Fruit fly (Drosophila melanogaster) whole organism, embryonic: Measurements from ENCODE around the gene CG45081.

Experiments used
- ATbp ChIP-seq: fragments of 200-800 bp; sonication (Bioruptor generic); optimal IDR thresholded peaks from 2 replicates; lab custom pipeline; 2017; ENCODE audit warnings: missing biosample characterization, mild to moderate bottlenecking, missing genetic modification characterization, missing genetic modification reagents
- Antp ChIP-seq: fragments of 200-800 bp; sonication (Bioruptor generic); optimal IDR thresholded peaks from 3 replicates; lab custom pipeline; 2016; ENCODE audit warnings: missing biosample characterization, missing genetic modification characterization
- Asciz ChIP-seq: fragments of 200-800 bp; sonication (Bioruptor generic); optimal IDR thresholded peaks from 2 replicates; lab custom pipeline; 2017; ENCODE audit warnings: missing biosample characterization, mild to moderate bottlenecking, missing genetic modification characterization, missing genetic modification reagents
- CG10366 ChIP-seq: fragments of 200-800 bp; sonication (Bioruptor generic); IDR thresholded peaks from 2 replicates; pipeline ENCODE4 v1.3.6; 2022; ENCODE audit warnings: missing biosample characterization, missing genetic modification characterization
- CG16779 ChIP-seq: fragments of 200-800 bp; sonication (Bioruptor generic); IDR thresholded peaks from 2 replicates; pipeline ENCODE4 v1.3.6; 2022; ENCODE audit warnings: missing biosample characterization, missing genetic modification characterization
- CG17359 ChIP-seq: fragments of 200-800 bp; sonication (Bioruptor generic); optimal IDR thresholded peaks from 3 replicates; lab custom pipeline; 2018; ENCODE audit warnings: missing biosample characterization, mild to moderate bottlenecking, missing genetic modification characterization, moderate library complexity
- CG2120 ChIP-seq: fragments of 200-800 bp; sonication (Bioruptor generic); optimal IDR thresholded peaks from 3 replicates; lab custom pipeline; 2016; ENCODE audit warnings: missing biosample characterization, missing genetic modification characterization
- CG2712 ChIP-seq: fragments of 200-800 bp; optimal IDR thresholded peaks from 3 replicates; lab custom pipeline; 2019; ENCODE audit warnings: missing biosample characterization, mild to moderate bottlenecking, missing genetic modification characterization, moderate library complexity
- CG31224 ChIP-seq: fragments of 200-800 bp; sonication (Bioruptor generic); IDR thresholded peaks from 2 replicates; pipeline ENCODE4 v1.3.6; 2022; ENCODE audit warnings: missing biosample characterization, missing genetic modification characterization
- CG34422 ChIP-seq: fragments of 200-800 bp; sonication (Bioruptor generic); IDR thresholded peaks from 3 replicates; pipeline ENCODE4 v1.3.6; 2022; ENCODE audit warnings: missing biosample characterization, missing genetic modification characterization
- CG3838 ChIP-seq: fragments of 200-800 bp; sonication (Bioruptor generic); optimal IDR thresholded peaks from 3 replicates; lab custom pipeline; 2016; ENCODE audit warnings: missing biosample characterization, missing genetic modification characterization
- CG4820 ChIP-seq: fragments of 200-800 bp; sonication (Bioruptor generic); optimal IDR thresholded peaks from 3 replicates; lab custom pipeline; 2016; ENCODE audit warnings: missing biosample characterization, missing genetic modification characterization
- CG7372 ChIP-seq: fragments of 200-800 bp; sonication (Bioruptor generic); IDR thresholded peaks from 2 replicates; pipeline ENCODE4 v1.3.6; 2022; ENCODE audit warnings: missing biosample characterization, missing genetic modification characterization
- CG8924 ChIP-seq: fragments of 200-800 bp; optimal IDR thresholded peaks from 3 replicates; lab custom pipeline; 2019; ENCODE audit warnings: missing biosample characterization, mild to moderate bottlenecking, missing genetic modification characterization, moderate library complexity
- CG9932 ChIP-seq: fragments of 200-800 bp; sonication (Bioruptor generic); IDR thresholded peaks from 2 replicates; pipeline ENCODE4 v1.3.6; 2022; ENCODE audit warnings: missing biosample characterization, missing genetic modification characterization
- Dek ChIP-seq: fragments of 200-800 bp; sonication (Bioruptor generic); optimal IDR thresholded peaks from 3 replicates; lab custom pipeline; 2019; ENCODE audit warnings: missing biosample characterization, mild to moderate bottlenecking, missing genetic modification characterization, moderate library complexity
- H2.0 ChIP-seq: fragments of 200-800 bp; sonication (Bioruptor generic); IDR thresholded peaks from 2 replicates; pipeline ENCODE4 v1.3.6; 2022; ENCODE audit warnings: missing biosample characterization, missing genetic modification characterization
- HHEX ChIP-seq: fragments of 200-800 bp; sonication (Bioruptor generic); optimal IDR thresholded peaks from 3 replicates; lab custom pipeline; 2017; ENCODE audit warnings: missing biosample characterization, mild to moderate bottlenecking, missing genetic modification characterization, missing genetic modification reagents
- HmgZ ChIP-seq: fragments of 200-800 bp; sonication (Bioruptor generic); optimal IDR thresholded peaks from 2 replicates; lab custom pipeline; 2018; ENCODE audit warnings: missing biosample characterization, mild to moderate bottlenecking, missing genetic modification characterization
- NC2β ChIP-seq: fragments of 200-800 bp; sonication (Bioruptor generic); optimal IDR thresholded peaks from 2 replicates; lab custom pipeline; 2016; ENCODE audit warnings: missing biosample characterization, missing genetic modification characterization
- NFAT ChIP-seq: fragments of 200-800 bp; sonication (Bioruptor generic); IDR thresholded peaks from 2 replicates; pipeline ENCODE4 v1.3.6; 2022; ENCODE audit warnings: missing biosample characterization, missing genetic modification characterization
- Nf-YA ChIP-seq: fragments of 200-800 bp; sonication (Bioruptor generic); IDR thresholded peaks from 2 replicates; pipeline ENCODE4 v1.3.6; 2022; ENCODE audit warnings: missing biosample characterization, missing genetic modification characterization
- Nf-YB ChIP-seq: fragments of 200-800 bp; sonication (Bioruptor generic); optimal IDR thresholded peaks from 3 replicates; lab custom pipeline; 2019; ENCODE audit warnings: missing biosample characterization, mild to moderate bottlenecking, missing genetic modification characterization, moderate library complexity
- Ravus ChIP-seq: fragments of 200-800 bp; sonication (Bioruptor generic); IDR thresholded peaks from 2 replicates; pipeline ENCODE4 v1.3.6; 2022; ENCODE audit warnings: missing biosample characterization, missing genetic modification characterization
- Six4 ChIP-seq: fragments of 200-800 bp; sonication (Bioruptor generic); optimal IDR thresholded peaks from 2 replicates; lab custom pipeline; 2016; ENCODE audit warnings: missing biosample characterization, missing genetic modification characterization
- Taf1 ChIP-seq: fragments of 200-800 bp; sonication (Bioruptor generic); IDR thresholded peaks from 2 replicates; pipeline ENCODE4 v1.3.6; 2022; ENCODE audit warnings: missing biosample characterization, missing genetic modification characterization
- Tbp ChIP-seq: fragments of >200 bp; optimal IDR thresholded peaks from 2 replicates; lab custom pipeline; 2018; ENCODE audit warnings: missing biosample characterization, missing genetic modification characterization
- Vsx1 ChIP-seq: fragments of 200-800 bp; sonication (Bioruptor generic); optimal IDR thresholded peaks from 2 replicates; lab custom pipeline; 2017; ENCODE audit warnings: missing biosample characterization, mild to moderate bottlenecking, missing genetic modification characterization, missing genetic modification reagents
- Xrp1 ChIP-seq: fragments of 200-800 bp; sonication (Bioruptor generic); IDR thresholded peaks from 2 replicates; pipeline ENCODE4 v1.3.6; 2022; ENCODE audit warnings: missing biosample characterization, missing genetic modification characterization
- aop ChIP-seq: fragments of 200-800 bp; sonication (Bioruptor generic); IDR thresholded peaks from 2 replicates; pipeline ENCODE4 v1.3.6; 2022; ENCODE audit warnings: missing biosample characterization, missing genetic modification characterization
- cad ChIP-seq: fragments of >200 bp; optimal IDR thresholded peaks from 2 replicates; lab custom pipeline; 2017; ENCODE audit warnings: missing biosample characterization, missing genetic modification characterization
- cas ChIP-seq: fragments of 200-800 bp; sonication (Bioruptor generic); IDR thresholded peaks from 2 replicates; pipeline ENCODE4 v1.3.6; 2022; ENCODE audit warnings: missing biosample characterization, missing genetic modification characterization
- caup ChIP-seq: fragments of 200-800 bp; sonication (Bioruptor generic); optimal IDR thresholded peaks from 3 replicates; lab custom pipeline; 2017; ENCODE audit warnings: missing biosample characterization, mild to moderate bottlenecking, missing genetic modification characterization, moderate library complexity; ENCODE audit not compliant: severe bottlenecking
- dm ChIP-seq: fragments of 200-800 bp; sonication (Bioruptor generic); optimal IDR thresholded peaks from 3 replicates; lab custom pipeline; 2016; ENCODE audit warnings: missing biosample characterization, missing genetic modification characterization
- emc ChIP-seq: fragments of 200-800 bp; sonication (Bioruptor generic); optimal IDR thresholded peaks from 2 replicates; lab custom pipeline; 2016; ENCODE audit warnings: missing biosample characterization, missing genetic modification characterization
- esg ChIP-seq: fragments of 200-800 bp; sonication (Bioruptor generic); conservative IDR thresholded peaks from 2 replicates; pipeline ENCODE4 v1.3.6; 2022; ENCODE audit warnings: missing biosample characterization, missing genetic modification characterization
- ftz-f1 ChIP-seq: fragments of 200-800 bp; sonication (Bioruptor generic); optimal IDR thresholded peaks from 2 replicates; lab custom pipeline; 2016; ENCODE audit warnings: missing biosample characterization, missing genetic modification characterization
- fu2 ChIP-seq: fragments of 200-800 bp; sonication (Bioruptor generic); optimal IDR thresholded peaks from 2 replicates; lab custom pipeline; 2016; ENCODE audit warnings: missing biosample characterization, missing genetic modification characterization
- gcm2 ChIP-seq: fragments of 200-800 bp; sonication (Bioruptor generic); optimal IDR thresholded peaks from 2 replicates; lab custom pipeline; 2016; ENCODE audit warnings: missing biosample characterization, missing genetic modification characterization
- hbn ChIP-seq: fragments of 200-800 bp; sonication (Bioruptor generic); IDR thresholded peaks from 2 replicates; pipeline ENCODE4 v1.3.6; 2022; ENCODE audit warnings: missing biosample characterization, missing genetic modification characterization; ENCODE audit not compliant: partially characterized antibody
- kah ChIP-seq: fragments of 200-800 bp; sonication (Bioruptor generic); optimal IDR thresholded peaks from 2 replicates; lab custom pipeline; 2018; ENCODE audit warnings: missing biosample characterization, mild to moderate bottlenecking, missing genetic modification characterization
- lbe ChIP-seq: fragments of 200-800 bp; sonication (Bioruptor generic); optimal IDR thresholded peaks from 2 replicates; lab custom pipeline; 2016; ENCODE audit warnings: missing biosample characterization, mild to moderate bottlenecking, missing genetic modification characterization
- otp ChIP-seq: fragments of 200-800 bp; sonication (Bioruptor generic); IDR thresholded peaks from 3 replicates; pipeline ENCODE4, ENCODE4 v1.3.6; 2022; ENCODE audit warnings: missing biosample characterization, missing genetic modification characterization
- pzg ChIP-seq: fragments of 200-800 bp; sonication (Bioruptor generic); optimal IDR thresholded peaks from 3 replicates; lab custom pipeline; 2018; ENCODE audit warnings: missing biosample characterization, mild to moderate bottlenecking, missing genetic modification characterization, moderate library complexity
- row ChIP-seq: fragments of 200-800 bp; sonication (Bioruptor generic); IDR thresholded peaks from 3 replicates; pipeline ENCODE4 v1.3.6; 2022; ENCODE audit warnings: missing biosample characterization, missing genetic modification characterization
- tap ChIP-seq: fragments of 200-800 bp; optimal IDR thresholded peaks from 3 replicates; lab custom pipeline; 2019; ENCODE audit warnings: missing biosample characterization, mild to moderate bottlenecking, missing genetic modification characterization, moderate library complexity
- vfl ChIP-seq: fragments of 200-800 bp; sonication (Bioruptor generic); optimal IDR thresholded peaks from 2 replicates; lab custom pipeline; 2016; ENCODE audit warnings: missing biosample characterization, missing genetic modification characterization
- wdn ChIP-seq: fragments of 200-800 bp; sonication (Bioruptor generic); IDR thresholded peaks from 2 replicates; pipeline ENCODE4 v1.3.6; 2022; ENCODE audit warnings: missing biosample characterization, missing genetic modification characterization
- yki ChIP-seq: fragments of >200 bp; optimal IDR thresholded peaks from 3 replicates; lab custom pipeline; 2018
- zf30C ChIP-seq: fragments of 200-800 bp; sonication (Bioruptor generic); optimal IDR thresholded peaks from 3 replicates; lab custom pipeline; 2018; ENCODE audit warnings: missing biosample characterization, mild to moderate bottlenecking, missing genetic modification characterization
- zfh2 ChIP-seq: fragments of 200-800 bp; sonication (Bioruptor generic); optimal IDR thresholded peaks from 2 replicates; lab custom pipeline; 2016; ENCODE audit warnings: missing biosample characterization, missing genetic modification characterization

Gene CG45081

DNA sequence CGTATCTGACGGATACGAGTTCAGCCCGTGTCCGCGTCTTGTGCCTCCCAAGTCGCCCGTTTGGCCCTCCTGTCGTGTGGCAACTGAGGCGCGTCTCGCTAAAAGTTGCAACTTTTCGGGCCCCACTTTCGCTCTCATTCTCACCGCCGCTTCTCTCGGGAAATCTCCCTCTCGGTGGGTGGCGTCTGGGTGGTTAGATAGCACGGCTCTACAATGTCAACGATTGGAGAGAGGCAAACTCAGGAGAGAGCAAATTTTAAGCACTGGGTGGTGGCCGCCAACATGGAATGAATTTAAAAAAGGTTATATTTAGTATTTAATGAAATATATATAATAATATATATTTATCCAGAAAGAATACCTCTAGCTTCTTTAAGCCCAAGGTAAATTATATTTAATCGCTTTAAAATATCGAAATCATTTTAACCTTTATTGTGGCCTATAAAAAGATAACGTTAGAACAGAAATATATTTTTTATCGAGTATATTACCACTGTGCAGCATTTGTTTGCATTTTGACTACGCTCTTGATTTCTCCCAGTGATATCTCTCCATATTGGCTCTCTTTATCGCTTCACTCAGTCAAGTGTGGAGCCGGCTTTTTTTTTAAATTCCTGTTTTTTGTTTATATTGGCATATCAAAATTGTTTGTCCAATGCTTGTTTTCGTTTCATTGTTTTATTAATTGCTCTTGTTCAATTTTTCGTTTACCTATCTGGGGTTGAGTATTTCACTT, 26.7 kb downstream of the CG45081 start, which contains the start of gene Gbs-76A (continued):
- no peak for TF ChIP-seq CG16779 (GFP tag; lab: Robert Waterston, UW)
- TF ChIP-seq cas (GFP tag; lab: Robert Waterston, UW) = peak; percentile 27; the same call in 1 of the 2 replicates
- 0 out of 2 replicates have a peak, but pooled peaks have one; percentile 6 for TF ChIP-seq NFAT (GFP tag; lab: Robert Waterston, UW)
- TF ChIP-seq aop (GFP tag; lab: Robert Waterston, UW) = no peak
- peak; percentile 75 for TF ChIP-seq Nf-YB
- no peak for TF ChIP-seq Antp
- TF ChIP-seq H2.0 = peak; percentile 63
- peak; percentile 85 for TF ChIP-seq Xrp1 (GFP tag; lab: Robert Waterston, UW)
- TF ChIP-seq emc (GFP tag; lab: Kevin White, UChicago) = no peak
- TF ChIP-seq kah (GFP tag; lab: Kevin White, UChicago) = peak; percentile 74
- peak; percentile 6; the same call in 1 of the 2 replicates for TF ChIP-seq Ravus (GFP tag; lab: Robert Waterston, UW)
- no peak for TF ChIP-seq pzg (GFP tag; lab: Kevin White, UChicago)
- TF ChIP-seq Vsx1 (GFP tag; lab: Kevin White, UChicago) = peak; percentile 70
- TF ChIP-seq CG8924 (tag; lab: Kevin White, UChicago) = peak; percentile 88
- TF ChIP-seq tap = peak; percentile 75
- TF ChIP-seq wdn (GFP tag; lab: Robert Waterston, UW) = peak; percentile 49; the same call in 1 of the 2 replicates
- TF ChIP-seq Nf-YA (GFP tag; lab: Robert Waterston, UW) = peak; percentile 55; the same call in 1 of the 2 replicates
- TF ChIP-seq ftz-f1 = no peak
- peak; percentile 59; the same call in 1 of the 2 replicates for TF ChIP-seq esg (GFP tag; lab: Robert Waterston, UW)
- peak; percentile 75 for TF ChIP-seq zf30C (GFP tag; lab: Kevin White, UChicago)
- TF ChIP-seq CG2120 (GFP tag; lab: Kevin White, UChicago) = peak; percentile 66
- peak; percentile 84 for TF ChIP-seq CG2712
- TF ChIP-seq Taf1 (GFP tag; lab: Robert Waterston, UW) = peak; percentile 63
- TF ChIP-seq CG3838 = no peak
- peak; percentile 79 for TF ChIP-seq Asciz
- TF ChIP-seq HmgZ (tag; lab: Kevin White, UChicago) = peak; percentile 47
- TF ChIP-seq Six4 (GFP tag; lab: Kevin White, UChicago) = peak; percentile 41
- TF ChIP-seq caup (GFP tag; lab: Kevin White, UChicago) = peak; percentile 73
- TF ChIP-seq CG4820 (GFP tag; lab: Kevin White, UChicago) = peak; percentile 36
- TF ChIP-seq Dek (tag; lab: Kevin White, UChicago) = peak; percentile 79
- no peak for TF ChIP-seq gcm2 (GFP tag; lab: Kevin White, UChicago)
- no peak; the same call in 1 of the 2 replicates for TF ChIP-seq CG7372 (GFP tag; lab: Robert Waterston, UW)
- peak; percentile 96 for TF ChIP-seq row (GFP tag; lab: Robert Waterston, UW)
- TF ChIP-seq hbn = no peak
- no peak for TF ChIP-seq zfh2
- peak; percentile 81 for TF ChIP-seq CG9932 (GFP tag; lab: Robert Waterston, UW)
- 0 out of 3 replicates have a peak, but pooled peaks have one; percentile 47 for TF ChIP-seq otp
- TF ChIP-seq CG34422 (GFP tag; lab: Robert Waterston, UW) = peak; percentile 81
- no peak for TF ChIP-seq dm (GFP tag; lab: Kevin White, UChicago)
- TF ChIP-seq vfl = no peak
- peak; percentile 72 for TF ChIP-seq HHEX (GFP tag; lab: Kevin White, UChicago)
- TF ChIP-seq CG17359 (tag; lab: Kevin White, UChicago) = peak; percentile 89
- TF ChIP-seq CG10366 = peak; percentile 72
- TF ChIP-seq Tbp (GFP tag; lab: Kevin White, UChicago) = no peak
- TF ChIP-seq ATbp = peak; percentile 83
- TF ChIP-seq CG31224 (GFP tag; lab: Robert Waterston, UW) = peak; percentile 53
- peak; percentile 16 for TF ChIP-seq yki
- TF ChIP-seq lbe (GFP tag; lab: Kevin White, UChicago) = peak; percentile 73
- TF ChIP-seq NC2β = no peak
- no peak for TF ChIP-seq cad (GFP tag; lab: Kevin White, UChicago)
- TF ChIP-seq fu2 = no peak
